Fruit fly (Drosophila melanogaster) whole organism, prepupa: ENCODE data around the gene stac.

Experiments used
- CG10669 ChIP-seq: fragments of 200-800 bp; sonication (Bioruptor generic); optimal IDR thresholded peaks from 3 replicates; lab custom pipeline; 2018; ENCODE audit warnings: missing biosample characterization, mild to moderate bottlenecking, missing genetic modification characterization, moderate library complexity
- CG32006 ChIP-seq: fragments of 200-800 bp; sonication (Bioruptor generic); optimal IDR thresholded peaks from 3 replicates; lab custom pipeline; 2017; ENCODE audit warnings: missing biosample characterization, mild to moderate bottlenecking, missing genetic modification characterization
- Lpt ChIP-seq: fragments of 200-800 bp; sonication (Bioruptor generic); optimal IDR thresholded peaks from 3 replicates; lab custom pipeline; 2016; ENCODE audit warnings: missing biosample characterization, missing genetic modification characterization

dm6 chr3R:25077280-25077820, 21.3 kb downstream of the stac start:
- TF ChIP-seq Lpt (no peak), CG32006 (GFP tag; lab: Kevin White, UChicago) (no peak), CG10669 (GFP tag; lab: Kevin White, UChicago) (no peak)
